Worm (Caenorhabditis elegans): ENCODE measurements around the gene F53A2.9.

ce11 chrIII:13333754-13334153 lies 25.4 kb downstream of the F53A2.9 start, which contains the start of gene sdz-20:
- TF ChIP-seq unc-62 (GFP tag; optimal IDR thresholded peaks at IDR 0.05) (no peak), F57C9.4 (tag; optimal IDR thresholded peaks at IDR 0.05) (no peak), sea-2 (GFP tag; IDR thresholded peaks at IDR 0.05) (no peak), Y95B8A.8 (GFP tag; IDR thresholded peaks at IDR 0.05) (no peak), T26A5.8 (tag; optimal IDR thresholded peaks at IDR 0.05) (no peak), cebp-2 (GFP tag; IDR thresholded peaks at IDR 0.05) (no peak), akir-1 (GFP tag; optimal IDR thresholded peaks at IDR 0.05) (no peak), madf-8 (GFP tag; conservative IDR thresholded peaks at IDR 0.05) (no peak), nfya-2 (GFP tag; IDR thresholded peaks at IDR 0.05) (no peak), ama-1 (optimal IDR thresholded peaks at IDR 0.05) (no peak), ama-1 (GFP tag; optimal IDR thresholded peaks at IDR 0.05) (no peak), hlh-12 (tag; optimal IDR thresholded peaks at IDR 0.05) (no peak), F55B11.4 (tag; optimal IDR thresholded peaks at IDR 0.05; ENCODE audit: borderline replicate concordance, insufficient read depth) (no peak)
